Worm (Caenorhabditis elegans): ENCODE measurements around the gene F26D2.13.

The F26D2.13 gene

DNA sequence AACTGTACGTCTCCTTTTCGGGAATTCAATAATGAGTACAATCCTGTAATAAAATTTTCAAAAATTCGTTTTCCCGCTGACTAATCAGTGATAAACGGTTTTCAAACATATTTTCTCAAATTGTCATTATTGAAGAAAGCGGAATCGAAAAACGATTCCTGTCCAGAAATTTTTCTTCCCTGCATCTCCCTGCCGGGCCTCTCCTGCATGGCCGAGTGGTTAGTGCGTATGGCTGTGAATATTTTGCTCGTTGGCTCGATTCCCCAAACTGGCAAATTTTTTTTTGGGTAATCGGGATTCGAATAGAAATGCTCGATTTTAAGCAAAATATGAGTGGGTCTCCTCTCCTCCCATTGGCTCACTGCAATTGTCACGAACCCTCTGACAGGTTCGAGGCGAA lies 39.3 kb upstream of the F26D2.13 start:
- peak; percentile 41; the same call in 1 of the 2 replicates for TF ChIP-seq vab-7 (GFP tag; IDR thresholded peaks at IDR 0.05)
- TF ChIP-seq dmd-6 (GFP tag; IDR thresholded peaks at IDR 0.05): 0 out of 2 replicates have a peak, but pooled peaks have one; percentile 20
- TF ChIP-seq lim-7 (GFP tag; IDR thresholded peaks at IDR 0.05): peak; percentile 59; the same call in 1 of the 2 replicates

DNA sequence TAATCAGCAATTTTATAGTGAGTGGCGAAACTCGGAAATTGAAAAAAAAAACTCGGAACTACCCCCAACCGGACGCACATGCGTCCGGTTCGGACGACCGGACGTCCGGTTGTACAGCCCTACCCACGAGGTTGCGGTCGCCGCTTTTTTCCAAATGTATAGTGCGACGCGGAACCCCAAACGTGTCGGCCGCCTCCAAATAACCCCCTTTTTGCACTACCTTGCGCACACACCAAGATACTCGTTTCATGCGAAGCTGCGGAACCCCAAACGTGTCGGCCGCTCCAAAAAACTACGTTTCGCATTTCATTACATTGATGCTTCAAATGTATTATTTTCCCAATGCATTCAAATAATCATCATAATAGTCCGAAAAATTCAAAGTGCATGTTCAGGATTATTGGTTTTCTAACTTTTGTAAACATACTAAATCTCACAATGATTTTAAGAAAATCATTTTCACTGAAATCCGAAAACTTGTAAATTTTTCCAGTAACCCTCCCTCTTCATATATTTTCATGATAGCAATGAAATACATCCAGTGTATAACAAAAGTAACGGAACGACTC lies 36.7 kb upstream of the F26D2.13 start, which contains the start of gene srw-35:
srw-35 (plus strand) TSS at position 519 of the 569 bp plus-strand sequence.
- TF ChIP-seq ceh-44 (GFP tag; IDR thresholded peaks at IDR 0.05) (no peak), F10B5.3 (tag; optimal IDR thresholded peaks at IDR 0.05) (no peak), lin-39 (tag; optimal IDR thresholded peaks at IDR 0.05) (no peak), daf-8 (GFP tag; IDR thresholded peaks at IDR 0.05) (no peak), dmd-6 (GFP tag; IDR thresholded peaks at IDR 0.05) (no peak), php-3 (GFP tag; IDR thresholded peaks at IDR 0.05) (0 out of 2 replicates have a peak, but pooled peaks have one; percentile 19), ces-1 (GFP tag; optimal IDR thresholded peaks at IDR 0.05) (no peak)

DNA sequence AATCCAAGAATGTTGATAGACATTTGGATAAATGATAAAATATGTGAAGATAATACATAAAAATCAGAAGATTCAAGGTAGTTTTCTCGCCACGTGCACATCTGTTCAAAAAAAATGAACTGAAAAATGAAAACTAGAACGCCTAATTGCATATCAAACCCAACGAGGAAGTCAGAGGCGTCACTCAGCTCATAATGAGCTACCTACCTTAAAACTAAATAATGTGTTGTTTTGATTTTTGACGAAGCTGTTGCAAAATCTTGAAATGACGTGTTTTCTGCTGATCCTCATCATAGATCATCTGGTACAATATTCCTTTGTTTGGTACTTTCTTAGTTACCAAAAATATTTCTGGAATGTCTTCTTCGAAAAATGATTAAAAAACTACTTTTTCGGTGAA lies 35.5 kb upstream of the F26D2.13 start, which contains the start of gene srh-138:
srh-138 (minus strand) TSS at position 101 of the 400 bp plus-strand sequence.
- no peak for TF ChIP-seq ceh-44 (GFP tag; IDR thresholded peaks at IDR 0.05)
- no peak for TF ChIP-seq mdl-1 (tag; optimal IDR thresholded peaks at IDR 0.05)
- no peak for TF ChIP-seq ceh-20 (GFP tag; IDR thresholded peaks at IDR 0.05)
- TF ChIP-seq ZK546.5 (tag; optimal IDR thresholded peaks at IDR 0.05): no peak
- no peak for TF ChIP-seq nhr-42 (GFP tag; IDR thresholded peaks at IDR 0.05)
- no peak for TF ChIP-seq Y75B8A.6 (GFP tag; IDR thresholded peaks at IDR 0.05)
- no peak for TF ChIP-seq arid-1 (GFP tag; conservative IDR thresholded peaks at IDR 0.05)
- TF ChIP-seq ceh-82 (tag; optimal IDR thresholded peaks at IDR 0.05): no peak
- no peak for TF ChIP-seq daf-19 (GFP tag; conservative IDR thresholded peaks at IDR 0.05)
- no peak for TF ChIP-seq fkh-10 (GFP tag; optimal IDR thresholded peaks at IDR 0.05)
- no peak for TF ChIP-seq nhr-48 (tag; optimal IDR thresholded peaks at IDR 0.05)
- TF ChIP-seq nhr-76 (tag; optimal IDR thresholded peaks at IDR 0.05): no peak
- no peak for TF ChIP-seq mep-1 (tag; optimal IDR thresholded peaks at IDR 0.05)
- no peak for TF ChIP-seq tag-97 (GFP tag; IDR thresholded peaks at IDR 0.05)
- no peak for TF ChIP-seq dpl-1 (GFP tag; optimal IDR thresholded peaks at IDR 0.05)
- TF ChIP-seq zip-11 (GFP tag; IDR thresholded peaks at IDR 0.05): no peak
- no peak for TF ChIP-seq F37D6.2 (tag; optimal IDR thresholded peaks at IDR 0.05)

DNA sequence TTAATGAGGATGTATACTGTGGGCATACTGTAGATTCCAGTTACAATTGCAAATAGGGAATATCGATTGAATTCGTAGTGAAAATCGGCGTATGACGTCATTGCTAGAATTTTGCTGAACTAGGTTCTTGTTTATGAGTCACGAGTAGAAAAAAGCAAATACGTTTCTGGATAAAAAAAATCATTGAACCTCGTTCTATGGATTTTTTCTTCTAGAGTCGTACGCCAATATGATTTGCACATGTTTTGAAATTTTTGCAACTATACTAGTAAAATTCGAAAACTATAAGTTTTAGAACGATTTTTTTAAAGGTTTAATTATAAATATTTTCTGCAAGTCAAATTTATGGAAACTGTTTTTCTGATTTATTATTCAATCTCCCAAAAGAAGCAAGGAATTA lies 32.4 kb upstream of the F26D2.13 start, which contains the start of gene sru-44:
sru-44 (minus strand) TSS at position 101 of the 400 bp plus-strand sequence.
- TF ChIP-seq dmd-6 (GFP tag; IDR thresholded peaks at IDR 0.05) (no peak), nhr-237 (tag; optimal IDR thresholded peaks at IDR 0.05) (no peak), gei-8 (GFP tag; optimal IDR thresholded peaks at IDR 0.05) (no peak), daf-8 (GFP tag; IDR thresholded peaks at IDR 0.05) (no peak), hmg-1.1 (GFP tag; IDR thresholded peaks at IDR 0.05) (no peak), unc-62 (GFP tag; optimal IDR thresholded peaks at IDR 0.05 in 1 of 2) (peak in 1 of 2 experiments; percentile 28), unc-62 (tag; optimal IDR thresholded peaks at IDR 0.05) (no peak), hlh-30 (tag; optimal IDR thresholded peaks at IDR 0.05; ENCODE audit: insufficient read depth) (no peak), lim-7 (GFP tag; IDR thresholded peaks at IDR 0.05) (no peak), pha-4 (GFP tag; IDR thresholded peaks at IDR 0.05) (no peak), pha-4 (tag; optimal IDR thresholded peaks at IDR 0.05) (no peak)

DNA sequence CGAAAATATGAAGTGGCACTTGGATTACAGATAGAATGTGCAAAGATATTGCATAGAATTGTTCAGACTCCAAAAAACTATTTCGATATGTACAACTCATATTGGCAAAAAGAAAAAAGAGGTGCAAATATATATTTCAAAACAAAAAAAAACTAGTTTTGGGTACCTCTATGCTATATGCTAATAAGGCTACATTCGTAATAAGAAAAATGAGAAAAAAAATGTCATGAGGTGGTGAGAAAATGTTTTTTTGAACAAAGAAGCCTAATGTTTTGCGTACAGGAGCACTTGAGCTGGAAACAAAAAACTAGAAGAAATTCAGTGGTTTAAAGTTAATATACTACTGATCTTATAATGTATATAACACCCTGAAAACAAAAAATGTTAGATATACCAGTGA lies 25.5 kb upstream of the F26D2.13 start, which contains the start of gene srh-142:
srh-142 (minus strand) TSS at position 101 of the 400 bp plus-strand sequence.
- TF ChIP-seq saeg-2 (GFP tag; IDR thresholded peaks at IDR 0.05) (no peak), pqm-1 (tag; optimal IDR thresholded peaks at IDR 0.05) (no peak), lsy-2 (tag; optimal IDR thresholded peaks at IDR 0.05) (no peak), ceh-28 (tag; optimal IDR thresholded peaks at IDR 0.05) (no peak), ceh-44 (GFP tag; IDR thresholded peaks at IDR 0.05) (no peak), tra-1 (GFP tag; IDR thresholded peaks at IDR 0.05) (no peak), hif-1 (tag; optimal IDR thresholded peaks at IDR 0.05) (no peak), lin-13 (GFP tag; optimal IDR thresholded peaks at IDR 0.05) (no peak), daf-19 (GFP tag; conservative IDR thresholded peaks at IDR 0.05) (no peak), Y105C5A.15 (GFP tag; IDR thresholded peaks at IDR 0.05) (no peak), snpc-4 (tag; optimal IDR thresholded peaks at IDR 0.05) (no peak), T20F7.1 (GFP tag; optimal IDR thresholded peaks at IDR 0.05) (no peak), ceh-82 (tag; optimal IDR thresholded peaks at IDR 0.05) (no peak), dmd-9 (GFP tag; IDR thresholded peaks at IDR 0.05) (no peak), mep-1 (tag; optimal IDR thresholded peaks at IDR 0.05) (no peak), tag-97 (GFP tag; IDR thresholded peaks at IDR 0.05) (no peak), lin-1 (GFP tag; IDR thresholded peaks at IDR 0.05) (no peak)
